Fruit fly (Drosophila melanogaster): ENCODE results near the gene PPP4R2r.

The PPP4R2r gene

DNA sequence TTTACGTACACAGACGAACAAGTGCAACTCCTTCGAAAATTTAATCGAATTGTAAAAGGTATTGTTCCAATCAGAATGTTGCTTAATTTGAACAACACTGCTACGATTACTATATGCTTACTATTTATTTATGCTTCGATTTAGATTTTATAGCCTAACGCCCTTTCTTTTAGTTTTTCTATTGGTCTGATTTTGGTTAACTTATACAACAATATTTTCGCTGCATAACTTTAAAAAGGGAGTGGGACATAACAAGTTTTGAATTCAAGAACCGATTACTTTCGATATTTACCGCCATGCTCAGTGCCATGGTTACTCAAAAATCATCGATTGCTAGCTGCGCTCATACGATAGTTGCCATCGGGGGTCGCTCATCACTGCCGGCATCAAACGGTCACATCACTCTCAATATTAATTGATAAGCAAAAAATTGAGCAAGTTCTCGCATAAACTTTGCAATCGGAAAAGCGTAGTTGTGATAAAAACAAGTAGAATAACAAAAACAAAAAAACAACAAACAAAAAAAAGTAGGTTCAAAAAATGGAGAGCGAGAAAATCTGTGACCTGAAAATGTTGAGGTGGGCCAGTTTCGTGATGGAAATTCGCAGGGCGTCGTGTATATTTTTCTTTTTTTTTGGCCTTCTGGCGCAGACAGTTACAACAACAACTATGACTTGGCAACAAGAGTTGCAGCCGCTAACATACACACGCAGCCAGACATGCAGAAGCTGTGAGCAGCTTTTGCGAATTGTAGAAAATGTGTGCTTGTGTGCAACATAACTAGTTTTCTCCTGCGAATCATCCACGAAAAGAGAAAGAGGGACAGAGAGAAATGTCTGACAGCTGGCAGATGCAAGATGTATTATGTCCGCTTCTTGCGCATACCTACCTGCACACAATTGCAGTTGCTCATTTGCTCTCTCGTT lies at the start of gene PPP4R2r, which contains the start of gene CG2887:
Gene PPP4R2r (plus strand): TSS at position 396 of the 926 bp plus-strand sequence.
Gene CG2887 (minus strand): TSS at position 51 of the 926 bp plus-strand sequence.
- peak; percentile 64 for TF ChIP-seq CG17801 (GFP tag; optimal IDR thresholded peaks at IDR 0.05; ENCODE audit: partially characterized antibody)

DNA sequence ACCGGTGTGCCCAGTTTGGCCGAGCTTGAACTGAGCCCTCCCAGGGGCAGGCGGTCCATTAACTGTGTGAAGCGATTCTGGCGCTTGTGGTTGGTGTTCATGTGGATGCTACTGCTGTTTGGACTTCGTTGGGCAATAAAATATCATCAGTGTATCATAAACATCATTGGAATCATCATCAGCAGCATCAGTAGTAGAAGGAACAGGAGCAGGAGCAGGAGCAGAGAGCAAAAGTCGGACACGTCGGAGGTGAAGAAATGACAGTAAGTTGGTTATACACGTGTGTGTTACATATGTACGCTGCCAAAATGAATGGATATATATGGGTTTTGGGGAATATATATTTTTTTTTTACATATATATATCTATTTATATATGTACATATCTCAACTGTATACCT lies 45.9 kb upstream of the PPP4R2r start, which contains the start of gene CG12640:
Gene CG12640 (minus strand): TSS at position 101 of the 400 bp plus-strand sequence.
- TF ChIP-seq CG17801 (GFP tag; optimal IDR thresholded peaks at IDR 0.05; ENCODE audit: partially characterized antibody): no peak

DNA sequence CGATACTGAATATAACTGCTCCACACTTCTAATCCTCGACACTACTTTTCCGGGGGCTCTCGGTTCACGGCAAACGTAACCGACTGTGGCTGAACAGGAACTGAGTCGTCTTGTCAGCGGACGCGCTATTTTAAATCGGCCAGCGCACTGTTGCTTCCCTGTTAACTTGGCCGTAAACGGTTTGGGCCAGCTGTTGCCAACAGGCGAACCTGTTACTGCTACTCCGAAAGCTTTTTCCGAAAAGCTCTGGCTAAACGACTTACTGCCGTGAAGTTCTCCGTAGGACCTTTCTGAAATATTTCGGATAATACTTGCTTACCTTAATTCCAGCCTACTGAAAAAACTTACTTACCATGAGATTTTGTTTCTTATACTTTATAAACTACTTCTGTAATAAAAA lies 23.8 kb upstream of the PPP4R2r start, which contains the start of gene CG32683:
Gene CG32683 (minus strand): TSS at position 101 of the 400 bp plus-strand sequence.
- TF ChIP-seq CG17801 (GFP tag; optimal IDR thresholded peaks at IDR 0.05; ENCODE audit: partially characterized antibody): no peak

DNA sequence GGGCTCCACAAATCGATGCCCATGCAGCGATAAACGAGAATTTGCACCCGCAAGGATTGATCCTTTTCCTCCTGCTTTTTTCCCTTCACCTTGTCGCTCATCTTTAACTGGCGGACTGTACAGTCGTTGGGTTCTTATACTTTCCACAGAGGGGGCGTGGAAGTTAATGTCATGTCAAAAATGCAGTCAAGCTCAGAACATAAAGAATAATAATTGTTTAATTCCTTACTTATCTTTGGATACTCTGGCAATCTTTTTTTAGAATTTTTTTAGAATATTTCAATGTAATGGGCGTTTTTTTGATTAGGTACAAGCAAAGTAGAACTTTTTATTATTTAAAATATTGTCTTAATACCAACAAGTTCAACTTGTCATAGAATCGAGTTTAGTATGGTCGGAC lies 19.1 kb upstream of the PPP4R2r start, which contains the start of gene Or9a:
Gene Or9a (minus strand): TSS at position 101 of the 400 bp plus-strand sequence.
- TF ChIP-seq CG17801 (GFP tag; optimal IDR thresholded peaks at IDR 0.05; ENCODE audit: partially characterized antibody): no peak

DNA sequence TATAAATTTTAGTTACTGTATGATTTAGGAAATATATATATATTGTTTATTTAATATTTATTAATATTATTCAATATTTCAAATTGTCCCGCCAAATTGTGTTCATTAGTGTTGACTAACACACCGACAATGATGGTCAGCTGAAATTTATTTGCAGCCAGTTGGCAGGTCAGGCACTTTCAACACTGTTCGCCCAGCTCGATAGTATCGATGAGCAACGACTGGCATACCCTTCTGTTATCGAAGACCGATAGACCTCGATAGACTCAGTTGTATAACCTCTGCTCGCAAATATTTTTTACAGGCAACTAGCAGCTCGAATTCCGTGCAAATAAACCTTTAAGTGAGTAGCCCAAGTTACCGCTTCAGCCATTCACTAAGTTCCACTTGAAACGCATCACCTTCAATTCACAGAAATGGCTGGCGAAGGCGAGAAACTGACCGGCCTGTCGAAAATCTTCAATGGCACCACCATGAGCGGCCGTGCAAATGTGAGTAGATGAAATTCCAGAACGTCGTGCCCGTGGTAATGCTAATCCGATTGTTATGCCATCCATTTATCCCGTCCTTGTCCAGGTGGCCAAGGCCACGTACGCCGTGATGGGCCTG lies 18.0 kb upstream of the PPP4R2r start, which contains the start of gene Neb-cGP:
Gene Neb-cGP (plus strand): TSS at position 231 of the 609 bp plus-strand sequence.
- TF ChIP-seq CG17801 (GFP tag; optimal IDR thresholded peaks at IDR 0.05; ENCODE audit: partially characterized antibody): peak; percentile 73

DNA sequence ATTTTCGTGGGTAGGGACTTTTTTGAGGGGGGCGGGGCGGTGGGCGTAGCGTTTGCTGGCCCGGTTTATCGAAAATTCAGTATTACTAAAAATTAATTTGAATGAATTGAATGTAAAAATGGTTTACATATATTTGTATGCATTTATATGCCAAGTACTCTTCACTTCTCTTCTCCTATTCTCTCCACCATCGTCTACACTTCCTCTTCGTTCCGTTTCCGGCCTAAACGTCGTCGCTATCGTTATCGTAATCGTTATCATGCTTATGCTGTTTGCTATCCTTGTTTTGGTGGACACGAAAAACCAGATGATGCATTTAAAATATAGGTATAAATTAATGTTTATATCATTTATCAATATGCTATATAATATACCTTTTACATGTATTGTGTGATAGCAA lies 16.7 kb upstream of the PPP4R2r start:
- TF ChIP-seq CG17801 (GFP tag; optimal IDR thresholded peaks at IDR 0.05; ENCODE audit: partially characterized antibody): no peak

DNA sequence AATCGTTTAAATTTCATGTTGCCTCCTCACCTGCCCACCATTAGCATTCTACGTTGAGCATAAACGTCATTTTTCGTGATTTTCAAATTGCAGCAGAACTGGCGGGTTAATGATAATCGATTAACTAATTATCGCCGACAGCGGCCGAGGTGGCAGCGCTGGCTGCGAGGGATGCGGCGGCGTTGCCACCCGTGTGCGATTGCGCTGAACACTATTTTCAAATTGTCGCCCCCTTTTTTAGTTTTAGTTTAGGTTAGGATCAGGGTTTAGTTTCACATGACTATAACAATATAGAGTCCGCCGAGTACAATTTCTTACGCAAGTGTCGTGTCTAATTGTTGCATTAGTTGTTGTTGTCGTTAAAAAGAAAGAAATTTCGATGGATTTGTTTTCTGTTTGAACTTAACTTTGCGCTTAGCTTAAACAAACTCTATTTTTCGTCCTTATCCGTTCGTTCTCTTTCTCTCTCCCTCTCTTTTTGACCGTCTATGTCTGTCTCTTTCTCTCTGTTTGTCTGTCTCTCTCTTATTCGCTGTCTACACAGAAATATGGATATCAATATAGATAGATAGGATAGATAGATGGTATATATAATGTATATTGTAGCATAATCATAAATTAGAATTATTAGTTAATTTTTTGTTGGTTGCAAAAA lies 15.5 kb upstream of the PPP4R2r start:
- no peak for TF ChIP-seq CG17801 (GFP tag; optimal IDR thresholded peaks at IDR 0.05; ENCODE audit: partially characterized antibody)

DNA sequence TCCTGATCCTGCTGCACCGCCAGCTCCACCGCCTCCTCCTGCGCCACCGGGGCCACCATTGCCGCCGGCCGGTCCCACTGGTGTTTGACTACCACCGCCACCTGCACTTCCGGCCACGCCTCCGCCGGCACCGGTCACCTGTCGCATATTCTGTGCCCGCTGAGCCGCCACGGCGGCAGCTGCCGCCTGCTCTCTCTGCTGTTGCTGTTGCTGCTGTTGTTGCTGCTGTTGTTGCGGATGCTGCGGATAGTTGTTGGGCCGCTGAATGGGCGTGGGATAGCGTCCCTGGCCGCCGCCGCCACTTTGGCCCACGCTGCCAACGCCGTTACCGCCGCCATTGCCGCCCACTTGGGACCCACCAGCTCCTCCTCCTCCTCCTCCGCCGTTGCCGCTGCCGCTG lies 14.1 kb upstream of the PPP4R2r start:
- TF ChIP-seq CG17801 (GFP tag; optimal IDR thresholded peaks at IDR 0.05; ENCODE audit: partially characterized antibody): no peak

DNA sequence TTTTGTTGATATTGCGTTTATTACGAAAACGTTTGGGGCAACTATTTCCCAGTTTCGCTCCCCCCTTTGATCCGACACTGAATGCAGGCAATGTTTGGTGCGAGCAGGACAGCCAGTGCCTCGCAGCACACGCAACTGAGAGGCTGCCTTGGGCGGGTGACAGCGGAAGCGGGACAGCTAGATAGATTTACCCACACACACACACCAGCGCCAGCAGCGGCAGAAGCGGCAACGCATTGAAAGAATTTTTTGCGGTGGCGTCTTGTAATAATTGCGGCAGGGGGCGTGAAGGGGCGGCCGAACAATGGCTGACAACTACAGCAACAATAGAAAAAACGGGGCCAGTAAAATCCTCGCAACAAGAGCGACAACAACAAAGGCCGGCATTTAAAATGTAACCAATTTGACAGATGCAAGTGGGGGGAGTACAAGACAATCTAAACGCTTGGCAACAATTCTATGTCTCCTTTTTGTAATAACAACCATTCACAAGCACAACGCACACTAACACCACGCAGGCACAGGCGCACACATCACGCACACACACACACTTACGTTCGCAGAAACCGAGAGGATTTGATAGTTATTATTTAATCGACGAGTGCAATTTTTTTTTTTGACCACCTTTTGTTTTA lies 5.9 kb upstream of the PPP4R2r start:
- peak; percentile 6 for TF ChIP-seq CG17801 (GFP tag; optimal IDR thresholded peaks at IDR 0.05; ENCODE audit: partially characterized antibody)

DNA sequence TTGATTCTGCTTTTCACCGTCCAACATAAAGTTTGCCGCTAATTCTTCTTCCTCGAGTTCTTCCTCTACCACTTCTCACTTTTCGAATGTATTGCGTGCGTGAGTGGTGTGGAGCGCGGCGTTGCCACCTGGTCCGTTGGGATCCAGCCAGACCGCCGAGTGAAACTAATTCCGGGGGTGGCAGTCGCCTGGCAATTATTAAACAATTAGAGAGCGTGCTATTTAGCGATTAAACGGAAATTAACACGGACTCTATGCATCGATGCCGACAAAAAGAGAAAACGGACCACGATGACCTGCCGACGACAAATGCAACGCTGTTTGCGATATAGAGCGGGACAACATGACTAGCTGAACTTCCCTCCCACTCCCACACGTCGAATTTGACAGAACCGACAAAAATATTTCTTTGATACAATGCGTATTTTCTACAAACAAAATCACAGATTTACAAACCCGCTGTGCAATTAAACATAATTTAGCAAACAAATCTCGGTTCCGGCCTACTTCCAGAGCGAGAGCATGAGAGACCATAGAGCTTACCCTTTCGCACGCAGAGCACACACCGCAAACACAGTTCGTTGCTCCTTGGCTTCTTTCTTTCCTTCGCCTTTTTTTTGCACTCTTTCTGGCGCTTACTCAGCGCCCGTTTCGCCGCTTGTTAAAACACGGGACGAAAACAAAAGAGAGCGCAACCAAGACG lies 5.0 kb upstream of the PPP4R2r start, which contains the start of gene CG2889:
Gene CG2889 (plus strand): TSS at position 429 of the 703 bp plus-strand sequence.
- no peak for TF ChIP-seq CG17801 (GFP tag; optimal IDR thresholded peaks at IDR 0.05; ENCODE audit: partially characterized antibody)

DNA sequence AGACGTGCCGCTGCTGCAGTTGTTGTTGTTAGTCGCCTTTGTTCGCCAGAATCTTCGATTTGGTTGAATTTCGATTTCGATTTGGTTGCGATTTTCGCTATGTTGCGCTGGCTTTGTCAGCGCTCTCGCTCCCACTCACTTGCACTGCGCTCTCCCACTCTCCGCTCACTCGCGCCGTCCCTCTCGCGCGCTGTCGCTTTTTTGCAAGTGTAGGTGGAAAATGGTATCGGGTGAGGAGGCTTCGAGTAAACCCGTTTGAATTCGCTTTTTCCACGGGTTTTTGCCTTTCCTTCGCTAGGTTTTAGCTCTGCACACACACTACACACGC lies 4.5 kb upstream of the PPP4R2r start:
- TF ChIP-seq CG17801 (GFP tag; optimal IDR thresholded peaks at IDR 0.05; ENCODE audit: partially characterized antibody): no peak

DNA sequence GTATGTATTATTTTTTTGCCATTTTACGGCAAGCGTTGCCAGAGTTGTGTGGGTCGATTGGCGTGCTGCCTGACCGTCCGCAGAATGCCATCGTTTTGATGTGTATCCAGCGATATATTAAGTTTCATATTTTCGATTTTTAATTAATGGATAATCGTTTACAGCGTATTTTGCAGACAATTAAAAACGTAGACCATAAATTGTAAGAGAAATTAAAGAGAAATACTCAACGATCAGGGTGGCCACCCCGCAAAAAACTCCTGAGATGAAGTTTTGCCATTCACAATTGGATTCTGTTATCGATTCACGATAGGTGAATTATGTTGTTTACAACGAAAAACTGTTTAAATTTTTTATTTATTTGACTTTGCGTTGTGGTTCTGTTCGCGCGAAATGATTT lies 4.0 kb upstream of the PPP4R2r start, which contains the start of gene nocte:
Gene nocte (minus strand): TSS at position 51 of the 400 bp plus-strand sequence.
- no peak for TF ChIP-seq CG17801 (GFP tag; optimal IDR thresholded peaks at IDR 0.05; ENCODE audit: partially characterized antibody)

DNA sequence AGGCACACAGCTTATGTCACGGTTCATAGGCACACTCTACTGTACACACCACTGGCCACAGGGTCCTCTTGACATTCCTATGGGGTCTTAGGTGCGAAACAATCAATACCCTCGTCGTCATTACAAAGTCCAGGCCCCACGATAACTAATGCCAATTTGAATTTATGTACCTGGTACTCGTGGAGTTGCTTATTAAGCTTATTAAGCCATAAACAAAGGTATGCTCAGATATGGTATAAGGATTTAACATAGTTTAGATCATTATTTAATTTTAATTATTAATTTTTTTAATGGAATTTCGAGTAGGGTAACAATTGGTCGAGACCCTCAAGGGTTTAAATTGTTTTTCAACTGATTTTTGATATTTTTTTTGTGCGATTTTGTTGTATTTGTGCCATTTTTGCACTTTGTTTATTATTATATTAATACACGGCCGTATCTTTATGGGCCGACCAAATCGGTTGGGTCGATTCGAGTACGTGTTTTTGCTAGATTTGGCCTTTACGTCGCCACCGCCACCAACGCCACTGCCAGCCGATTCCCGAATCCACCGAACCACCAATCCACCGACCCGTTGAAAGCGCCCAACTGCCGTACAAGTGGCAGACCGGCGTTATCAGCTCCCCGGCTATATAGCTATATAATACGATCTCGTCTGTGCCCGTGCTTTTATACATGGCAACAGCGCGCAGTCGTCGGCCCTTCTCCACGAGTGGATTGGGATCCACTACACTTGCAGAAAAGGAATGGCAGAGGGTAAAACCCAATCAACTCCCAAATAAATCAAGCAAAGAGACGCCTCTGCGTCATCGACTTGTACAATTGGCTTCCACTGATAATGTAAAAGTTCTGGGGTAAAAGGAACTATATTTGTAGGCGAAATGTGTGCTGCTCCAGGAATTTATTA lies 5.8 kb downstream of the PPP4R2r start:
- TF ChIP-seq CG17801 (GFP tag; optimal IDR thresholded peaks at IDR 0.05; ENCODE audit: partially characterized antibody): peak; percentile 25
